Fruit fly (Drosophila melanogaster): ENCODE measurements around the gene CG6686.

Gene CG6686

dm6 chr2L:11958729-11959128 lies 29.1 kb downstream of the CG6686 start (continued):
- no peak for TF ChIP-seq CG11762 (GFP tag; optimal IDR thresholded peaks at IDR 0.05; ENCODE audit: insufficient read depth)
- TF ChIP-seq CG9139 (GFP tag; optimal IDR thresholded peaks at IDR 0.05): no peak
- no peak for TF ChIP-seq CG6808 (GFP tag; optimal IDR thresholded peaks at IDR 0.05)
- TF ChIP-seq CG8119 (GFP tag; IDR thresholded peaks at IDR 0.05): no peak
- TF ChIP-seq Sox14 (GFP tag; optimal IDR thresholded peaks at IDR 0.05): no peak
- TF ChIP-seq CG10631 (GFP tag; optimal IDR thresholded peaks at IDR 0.05): peak; percentile 13
- TF ChIP-seq Eip78C (GFP tag): peak; percentile 69
- TF ChIP-seq Hr39 (GFP tag; optimal IDR thresholded peaks at IDR 0.05): no peak
- peak; percentile 51 for TF ChIP-seq CG32006 (GFP tag; optimal IDR thresholded peaks at IDR 0.05)
- TF ChIP-seq CG4318 (GFP tag; optimal IDR thresholded peaks at IDR 0.05): no peak
- no peak for TF ChIP-seq CG10669 (GFP tag; optimal IDR thresholded peaks at IDR 0.05)
- no peak for TF ChIP-seq Gug (GFP tag; IDR thresholded peaks at IDR 0.05)
- no peak for TF ChIP-seq CG1621 (tag; optimal IDR thresholded peaks at IDR 0.05)
- no peak for TF ChIP-seq eg (GFP tag; IDR thresholded peaks at IDR 0.05)
- TF ChIP-seq Ets96B (tag; optimal IDR thresholded peaks at IDR 0.05): peak; percentile 11
- TF ChIP-seq Ets21C (GFP tag; optimal IDR thresholded peaks at IDR 0.05): no peak
- TF ChIP-seq Blimp-1 (GFP tag; optimal IDR thresholded peaks at IDR 0.05): no peak
- no peak for TF ChIP-seq svp (GFP tag)
- no peak for TF ChIP-seq fkh (GFP tag; optimal IDR thresholded peaks at IDR 0.05)

- no peak for TF ChIP-seq Smox (GFP tag; optimal IDR thresholded peaks at IDR 0.05)
- TF ChIP-seq vri (GFP tag; optimal IDR thresholded peaks at IDR 0.05): no peak
- no peak for TF ChIP-seq Hr38 (GFP tag; optimal IDR thresholded peaks at IDR 0.05)
- TF ChIP-seq CG11762 (GFP tag; optimal IDR thresholded peaks at IDR 0.05; ENCODE audit: insufficient read depth): no peak
These were observed 32.0 kb downstream of the CG6686 start for dm6 chr2L:11955839-11956238.

- TF ChIP-seq dsx (GFP tag; optimal IDR thresholded peaks at IDR 0.05; ENCODE audit: poor library complexity, severe bottlenecking): peak; percentile 7
- TF ChIP-seq Sox15 (GFP tag; optimal IDR thresholded peaks at IDR 0.05): peak; percentile 3
- peak; percentile 26 for TF ChIP-seq cyc (GFP tag; optimal IDR thresholded peaks at IDR 0.05)
- peak; percentile 65 for TF ChIP-seq fd59A (GFP tag; optimal IDR thresholded peaks at IDR 0.05)
- TF ChIP-seq CG3919 (GFP tag; optimal IDR thresholded peaks at IDR 0.05): peak; percentile 67
- peak; percentile 50 for TF ChIP-seq CG34406 (GFP tag; optimal IDR thresholded peaks at IDR 0.05)
- peak; percentile 47 for TF ChIP-seq CG6792 (GFP tag; optimal IDR thresholded peaks at IDR 0.05)
- peak; percentile 9 for TF ChIP-seq CG9139 (GFP tag; optimal IDR thresholded peaks at IDR 0.05)
- no peak for TF ChIP-seq CG8319 (GFP tag; optimal IDR thresholded peaks at IDR 0.05)
- TF ChIP-seq acj6 (GFP tag; optimal IDR thresholded peaks at IDR 0.05): peak; percentile 73
- TF ChIP-seq CG8119 (GFP tag; IDR thresholded peaks at IDR 0.05): peak; percentile 96
- TF ChIP-seq Eip75B (GFP tag; optimal IDR thresholded peaks at IDR 0.05): peak; percentile 59
- TF ChIP-seq net (GFP tag; optimal IDR thresholded peaks at IDR 0.05): peak; percentile 81
- peak; percentile 84 for TF ChIP-seq Lpt (GFP tag; optimal IDR thresholded peaks at IDR 0.05)
- TF ChIP-seq CG10631 (GFP tag; optimal IDR thresholded peaks at IDR 0.05): peak; percentile 80
- TF ChIP-seq Eip78C (GFP tag): peak; percentile 79
- peak; percentile 95 for TF ChIP-seq CG6163 (GFP tag; IDR thresholded peaks at IDR 0.05)
- TF ChIP-seq vri (GFP tag; optimal IDR thresholded peaks at IDR 0.05): no peak
- peak; percentile 35 for TF ChIP-seq lz (GFP tag; optimal IDR thresholded peaks at IDR 0.05)
- TF ChIP-seq svp (GFP tag): no peak
- TF ChIP-seq Met (GFP tag; optimal IDR thresholded peaks at IDR 0.05): peak; percentile 53
- no peak for TF ChIP-seq CG11902 (GFP tag; optimal IDR thresholded peaks at IDR 0.05)
- TF ChIP-seq Ets21C (GFP tag; optimal IDR thresholded peaks at IDR 0.05): no peak
- no peak for TF ChIP-seq CG6854 (GFP tag; optimal IDR thresholded peaks at IDR 0.05)
- TF ChIP-seq Hr4 (GFP tag; optimal IDR thresholded peaks at IDR 0.05): peak; percentile 94
- TF ChIP-seq CG15336 (GFP tag; IDR thresholded peaks at IDR 0.05): peak; percentile 95
- peak; percentile 25 for TF ChIP-seq topi (GFP tag; optimal IDR thresholded peaks at IDR 0.05)
- no peak for TF ChIP-seq Blimp-1 (GFP tag; optimal IDR thresholded peaks at IDR 0.05)
- TF ChIP-seq CG6808 (GFP tag; optimal IDR thresholded peaks at IDR 0.05): peak; percentile 27
- peak; percentile 87 for TF ChIP-seq dac (GFP tag; optimal IDR thresholded peaks at IDR 0.05)
- TF ChIP-seq CG7368 (GFP tag; optimal IDR thresholded peaks at IDR 0.05): peak; percentile 16
- peak; percentile 56 for TF ChIP-seq CG10669 (GFP tag; optimal IDR thresholded peaks at IDR 0.05)
- TF ChIP-seq Eip93F (GFP tag; optimal IDR thresholded peaks at IDR 0.05): no peak
- TF ChIP-seq achi (GFP tag; optimal IDR thresholded peaks at IDR 0.05): peak; percentile 78
- peak; percentile 56 for TF ChIP-seq CG31627 (GFP tag; optimal IDR thresholded peaks at IDR 0.05)
- TF ChIP-seq spab (GFP tag; optimal IDR thresholded peaks at IDR 0.05): peak; percentile 5
These were observed 37.9 kb downstream of the CG6686 start for dm6 chr2L:11949917-11950316.

Data from whole organism, prepupa.